Fruit fly (Drosophila melanogaster): ENCODE measurements around the gene CG12177.

- no peak for TF ChIP-seq usp (GFP tag; optimal IDR thresholded peaks at IDR 0.05)
- no peak for TF ChIP-seq Jra (GFP tag; optimal IDR thresholded peaks at IDR 0.05)
- TF ChIP-seq CrebA (GFP tag; optimal IDR thresholded peaks at IDR 0.05; ENCODE audit: borderline replicate concordance), result no peak
- TF ChIP-seq h (GFP tag; optimal IDR thresholded peaks at IDR 0.05), result no peak
- no peak for TF ChIP-seq Vsx2 (GFP tag; optimal IDR thresholded peaks at IDR 0.05; ENCODE audit: partially characterized antibody)
- TF ChIP-seq rgr (GFP tag; optimal IDR thresholded peaks at IDR 0.05), result no peak
- TF ChIP-seq Abd-B (GFP tag; optimal IDR thresholded peaks at IDR 0.05), result no peak
- no peak for TF ChIP-seq tai (GFP tag; optimal IDR thresholded peaks at IDR 0.05)
- no peak for TF ChIP-seq br (GFP tag; optimal IDR thresholded peaks at IDR 0.05)
- no peak for TF ChIP-seq psq (GFP tag; optimal IDR thresholded peaks at IDR 0.05)
- no peak for TF ChIP-seq HLH106 (tag; optimal IDR thresholded peaks at IDR 0.05)
- no peak for TF ChIP-seq Dfd (GFP tag; optimal IDR thresholded peaks at IDR 0.05)
- TF ChIP-seq fru (GFP tag; optimal IDR thresholded peaks at IDR 0.05), result no peak
These were observed 1.6 kb upstream of the CG12177 start for dm6 chrX:13681906-13682305.

Measured in whole organism, wandering third instar larva.